Fruit fly (Drosophila melanogaster) whole organism, embryonic: ENCODE data around the gene CG8958.
A peak's percentile ranks its signal among the peaks of the same experiment; 100 is the strongest.

Source experiments
- Bteb2 ChIP-seq: fragments of 200-800 bp; sonication (Bioruptor generic); optimal IDR thresholded peaks from 2 replicates; lab custom pipeline; 2016; ENCODE audit warnings: missing biosample characterization, missing genetic modification characterization
- CG10543 ChIP-seq: fragments of 200-800 bp; sonication (Bioruptor generic); optimal IDR thresholded peaks from 3 replicates; lab custom pipeline; 2017; ENCODE audit warnings: missing biosample characterization, mild to moderate bottlenecking, missing genetic modification characterization, moderate library complexity
- CG10979 ChIP-seq: fragments of 200-800 bp; sonication (Bioruptor generic); optimal IDR thresholded peaks from 2 replicates; lab custom pipeline; 2018; ENCODE audit warnings: missing biosample characterization, mild to moderate bottlenecking, missing genetic modification characterization, moderate library complexity
- CG11247 ChIP-seq: fragments of 200-800 bp; sonication (Bioruptor generic); IDR thresholded peaks from 2 replicates; pipeline ENCODE4 v1.3.6; 2022; ENCODE audit warnings: missing biosample characterization, missing genetic modification characterization
- CG11723 ChIP-seq: fragments of 200-800 bp; sonication (Bioruptor generic); optimal IDR thresholded peaks from 2 replicates; lab custom pipeline; 2017; ENCODE audit warnings: missing biosample characterization, mild to moderate bottlenecking, missing genetic modification characterization
- CG12769 ChIP-seq: fragments of 200-800 bp; sonication (Bioruptor generic); optimal IDR thresholded peaks from 2 replicates; lab custom pipeline; 2019; ENCODE audit warnings: missing biosample characterization, mild to moderate bottlenecking, missing genetic modification characterization, moderate library complexity
- CG13287 ChIP-seq: fragments of 200-800 bp; sonication (Bioruptor generic); IDR thresholded peaks from 2 replicates; pipeline ENCODE4 v1.3.6; 2022; ENCODE audit warnings: missing biosample characterization, missing genetic modification characterization; ENCODE audit not compliant: partially characterized antibody
- CG17328 ChIP-seq: fragments of 200-800 bp; sonication (Bioruptor generic); IDR thresholded peaks from 2 replicates; pipeline ENCODE4 v1.3.6; 2022; ENCODE audit warnings: missing biosample characterization, missing genetic modification characterization
- CG2120 ChIP-seq: fragments of 200-800 bp; sonication (Bioruptor generic); optimal IDR thresholded peaks from 3 replicates; lab custom pipeline; 2016; ENCODE audit warnings: missing biosample characterization, missing genetic modification characterization
- CG3847 ChIP-seq: fragments of 200-800 bp; sonication (Bioruptor generic); IDR thresholded peaks from 2 replicates; pipeline ENCODE4 v1.3.6; 2022; ENCODE audit warnings: missing biosample characterization, missing genetic modification characterization
- CG6254 ChIP-seq: fragments of 200-800 bp; sonication (Bioruptor generic); optimal IDR thresholded peaks from 3 replicates; lab custom pipeline; 2017; ENCODE audit warnings: mild to moderate bottlenecking, missing biosample characterization, missing genetic modification reagents, missing genetic modification characterization
- CG6765 ChIP-seq: fragments of 200-800 bp; sonication (Bioruptor generic); optimal IDR thresholded peaks from 3 replicates; lab custom pipeline; 2017; ENCODE audit warnings: missing biosample characterization, mild to moderate bottlenecking, missing genetic modification characterization
- CG8281 ChIP-seq: fragments of 200-800 bp; sonication (Bioruptor generic); optimal IDR thresholded peaks from 2 replicates; lab custom pipeline; 2018; ENCODE audit warnings: missing biosample characterization, mild to moderate bottlenecking, missing genetic modification characterization, moderate library complexity
- CG8944 ChIP-seq: fragments of 200-800 bp; sonication (Bioruptor generic); optimal IDR thresholded peaks from 3 replicates; lab custom pipeline; 2016; ENCODE audit warnings: missing biosample characterization, missing genetic modification characterization
- Dbx ChIP-seq: fragments of 200-800 bp; sonication (Bioruptor generic); IDR thresholded peaks from 3 replicates; pipeline ENCODE4 v1.3.6; 2022; ENCODE audit warnings: missing biosample characterization, missing genetic modification characterization
- GATAe ChIP-seq: fragments of 200-800 bp; sonication (Bioruptor generic); conservative IDR thresholded peaks from 2 replicates; pipeline ENCODE4 v1.3.6; 2022; ENCODE audit warnings: missing biosample characterization, missing genetic modification characterization
- Lpt ChIP-seq: fragments of >200 bp; optimal IDR thresholded peaks from 2 replicates; lab custom pipeline; 2018; ENCODE audit warnings: missing biosample characterization, missing genetic modification characterization
- MESR4 ChIP-seq: fragments of 200-800 bp; sonication (Bioruptor generic); optimal IDR thresholded peaks from 2 replicates; lab custom pipeline; 2018; ENCODE audit warnings: missing biosample characterization, mild to moderate bottlenecking, missing genetic modification characterization, moderate library complexity
- Meics ChIP-seq: fragments of 200-800 bp; sonication (Bioruptor generic); optimal IDR thresholded peaks from 2 replicates; lab custom pipeline; 2017; ENCODE audit warnings: missing biosample characterization, mild to moderate bottlenecking, missing genetic modification characterization
- Nf-YB ChIP-seq: fragments of 200-800 bp; sonication (Bioruptor generic); optimal IDR thresholded peaks from 3 replicates; lab custom pipeline; 2019; ENCODE audit warnings: missing biosample characterization, mild to moderate bottlenecking, missing genetic modification characterization, moderate library complexity
- Rfx ChIP-seq: fragments of 200-800 bp; sonication (Bioruptor generic); IDR thresholded peaks from 2 replicates; pipeline ENCODE4 v1.3.6; 2022; ENCODE audit warnings: missing biosample characterization, missing genetic modification characterization
- Xrp1 ChIP-seq: fragments of 200-800 bp; sonication (Bioruptor generic); IDR thresholded peaks from 2 replicates; pipeline ENCODE4 v1.3.6; 2022; ENCODE audit warnings: missing biosample characterization, missing genetic modification characterization
- YL-1 ChIP-seq: fragments of 200-800 bp; sonication (Bioruptor generic); optimal IDR thresholded peaks from 3 replicates; lab custom pipeline; 2017; ENCODE audit warnings: missing biosample characterization, mild to moderate bottlenecking, missing genetic modification characterization
- abd-A ChIP-seq: fragments of 200-800 bp; sonication (Bioruptor generic); optimal IDR thresholded peaks from 3 replicates; lab custom pipeline; 2019; ENCODE audit warnings: missing biosample characterization, mild to moderate bottlenecking, missing genetic modification characterization, moderate library complexity
- ac ChIP-seq: fragments of 200-800 bp; sonication (Bioruptor generic); optimal IDR thresholded peaks from 3 replicates; lab custom pipeline; 2017; ENCODE audit warnings: missing biosample characterization, mild to moderate bottlenecking, missing genetic modification characterization
- ato ChIP-seq: fragments of 200-800 bp; sonication (Bioruptor generic); IDR thresholded peaks from 2 replicates; pipeline ENCODE4 v1.3.6; 2022; ENCODE audit warnings: missing biosample characterization, missing genetic modification characterization; ENCODE audit not compliant: partially characterized antibody
- bcd ChIP-seq: fragments of 200-800 bp; sonication (Bioruptor generic); optimal IDR thresholded peaks from 2 replicates; lab custom pipeline; 2017; ENCODE audit warnings: missing biosample characterization, mild to moderate bottlenecking, missing genetic modification characterization
- bsh ChIP-seq, 2 experiments: fragments of 200-800 bp; sonication (Bioruptor generic); optimal IDR thresholded peaks; 2 replicates each; lab custom pipeline; 2017 to 2018; ENCODE audit warnings: mild to moderate bottlenecking in 2 of 2, missing biosample characterization in 2 of 2, missing genetic modification characterization in 2 of 2, moderate library complexity in 1 of 2
- cad ChIP-seq: fragments of >200 bp; optimal IDR thresholded peaks from 2 replicates; lab custom pipeline; 2017; ENCODE audit warnings: missing biosample characterization, missing genetic modification characterization
- cato ChIP-seq: fragments of 200-800 bp; sonication (Bioruptor generic); optimal IDR thresholded peaks from 2 replicates; lab custom pipeline; 2016; ENCODE audit warnings: missing biosample characterization, missing genetic modification characterization, borderline replicate concordance
- corto ChIP-seq: fragments of 200-800 bp; sonication (Bioruptor generic); optimal IDR thresholded peaks from 2 replicates; lab custom pipeline; 2016; ENCODE audit warnings: missing biosample characterization, mild to moderate bottlenecking, missing genetic modification characterization, moderate library complexity
- crp ChIP-seq, 2 experiments: fragments of 200-800 bp; sonication (Bioruptor generic); optimal IDR thresholded peaks; 2 replicates in 1 of 2; 3 replicates in 1 of 2; lab custom pipeline; 2017; ENCODE audit warnings: missing biosample characterization in 2 of 2, missing genetic modification characterization in 2 of 2, mild to moderate bottlenecking in 1 of 2, moderate library complexity in 1 of 2
- dimm ChIP-seq: fragments of 200-800 bp; sonication (Bioruptor generic); IDR thresholded peaks from 2 replicates; pipeline ENCODE4 v1.3.6; 2022; ENCODE audit warnings: missing biosample characterization, missing genetic modification characterization
- dpn ChIP-seq, 2 experiments: fragments of 200-800 bp; sonication (Bioruptor generic); optimal IDR thresholded peaks; 3 replicates each; lab custom pipeline; 2016; ENCODE audit warnings: missing biosample characterization in 2 of 2, missing genetic modification characterization in 2 of 2
- gcm2 ChIP-seq: fragments of 200-800 bp; sonication (Bioruptor generic); optimal IDR thresholded peaks from 2 replicates; lab custom pipeline; 2016; ENCODE audit warnings: missing biosample characterization, missing genetic modification characterization
- gem ChIP-seq: fragments of 200-800 bp; sonication (Bioruptor generic); optimal IDR thresholded peaks from 2 replicates; lab custom pipeline; 2019; ENCODE audit warnings: missing biosample characterization, mild to moderate bottlenecking, missing genetic modification characterization, moderate library complexity
- h ChIP-seq: fragments of >200 bp; optimal IDR thresholded peaks from 2 replicates; lab custom pipeline; 2017
- kay ChIP-seq: fragments of 200-800 bp; sonication (Bioruptor generic); optimal IDR thresholded peaks from 2 replicates; lab custom pipeline; 2016; ENCODE audit warnings: missing biosample characterization, missing genetic modification characterization
- onecut ChIP-seq: fragments of 200-800 bp; sonication (Bioruptor generic); IDR thresholded peaks from 2 replicates; pipeline ENCODE4 v1.3.6; 2022; ENCODE audit warnings: missing biosample characterization, missing genetic modification characterization
- org-1 ChIP-seq: fragments of 200-800 bp; sonication (Bioruptor generic); optimal IDR thresholded peaks from 2 replicates; lab custom pipeline; 2017; ENCODE audit warnings: missing biosample characterization, missing genetic modification characterization
- otp ChIP-seq: fragments of 200-800 bp; sonication (Bioruptor generic); IDR thresholded peaks from 3 replicates; pipeline ENCODE4, ENCODE4 v1.3.6; 2022; ENCODE audit warnings: missing biosample characterization, missing genetic modification characterization
- peb ChIP-seq: fragments of 200-800 bp; sonication (Bioruptor generic); IDR thresholded peaks from 2 replicates; pipeline ENCODE4 v1.3.6; 2022; ENCODE audit warnings: missing biosample characterization, missing genetic modification characterization
- row ChIP-seq: fragments of 200-800 bp; sonication (Bioruptor generic); IDR thresholded peaks from 3 replicates; pipeline ENCODE4 v1.3.6; 2022; ENCODE audit warnings: missing biosample characterization, missing genetic modification characterization
- slou ChIP-seq: fragments of 200-800 bp; sonication (Bioruptor generic); optimal IDR thresholded peaks from 3 replicates; lab custom pipeline; 2016; ENCODE audit warnings: missing biosample characterization, missing genetic modification characterization
- sr ChIP-seq: fragments of 200-800 bp; sonication (Bioruptor generic); IDR thresholded peaks from 3 replicates; pipeline ENCODE4 v1.3.6; 2022; ENCODE audit warnings: missing biosample characterization, missing genetic modification characterization
- stc ChIP-seq: fragments of 200-800 bp; sonication (Bioruptor generic); IDR thresholded peaks from 2 replicates; pipeline ENCODE4 v1.3.6; 2022; ENCODE audit warnings: missing biosample characterization, missing genetic modification characterization
- tio ChIP-seq: fragments of 200-800 bp; sonication (Bioruptor generic); optimal IDR thresholded peaks from 2 replicates; lab custom pipeline; 2017; ENCODE audit warnings: missing biosample characterization, missing genetic modification characterization, inconsistent platforms
- trh ChIP-seq: fragments of 200-800 bp; sonication (Bioruptor generic); optimal IDR thresholded peaks from 2 replicates; lab custom pipeline; 2016; ENCODE audit warnings: missing biosample characterization, missing genetic modification characterization
- zen ChIP-seq: fragments of 200-800 bp; sonication (Bioruptor generic); optimal IDR thresholded peaks from 3 replicates; lab custom pipeline; 2018; ENCODE audit warnings: missing biosample characterization, mild to moderate bottlenecking, missing genetic modification characterization, moderate library complexity

Gene CG8958

DNA sequence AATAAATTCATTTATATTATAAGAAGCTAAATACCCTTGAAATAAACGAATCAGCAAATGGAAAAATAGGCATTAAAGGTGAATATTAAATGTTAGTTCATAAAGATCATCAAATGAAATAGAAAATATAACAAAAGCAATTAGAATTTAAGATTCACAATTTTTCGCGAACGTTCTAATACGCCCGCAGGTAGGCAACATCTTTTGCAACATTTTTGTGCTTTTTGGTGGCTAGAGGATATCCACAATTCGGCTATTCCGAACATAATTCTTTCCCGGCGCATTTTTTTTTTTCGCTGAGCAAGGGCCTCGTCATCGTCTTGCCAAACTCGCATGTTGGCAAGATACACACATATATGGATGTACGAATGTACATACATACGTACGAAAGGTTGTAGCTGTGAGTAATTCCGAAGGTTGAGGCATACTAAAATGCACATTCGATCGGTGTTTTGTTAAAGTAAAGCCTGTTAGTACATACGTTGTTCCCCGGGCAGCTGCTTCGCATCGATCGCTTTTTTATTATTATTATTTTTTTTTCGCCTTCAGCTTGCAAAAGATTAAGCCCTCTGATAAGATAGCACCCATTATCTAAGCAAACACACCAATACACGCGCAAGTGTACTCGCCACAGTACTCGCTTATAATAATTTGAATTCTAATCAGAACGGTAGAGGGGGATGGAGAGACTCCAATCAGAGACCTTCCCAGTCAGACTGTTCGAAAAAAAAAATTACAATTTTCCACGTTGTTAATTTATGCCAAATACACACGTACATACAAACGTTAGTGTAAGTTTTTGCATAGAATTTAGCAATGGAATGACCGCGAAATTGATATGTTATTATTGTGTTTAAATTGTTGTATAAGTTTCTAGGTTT is 19.5 kb downstream of the CG8958 start (continued):
- TF ChIP-seq CG11247 (GFP tag; lab: Robert Waterston, UW) (no peak), tio (GFP tag; lab: Kevin White, UChicago) (no peak), kay (no peak), org-1 (GFP tag; lab: Kevin White, UChicago) (no peak), YL-1 (GFP tag; lab: Kevin White, UChicago) (no peak), CG6254 (GFP tag; lab: Kevin White, UChicago) (no peak), cato (GFP tag; lab: Kevin White, UChicago) (no peak), crp (GFP tag; optimal IDR thresholded peaks at IDR 0.05; lab: Kevin White, UChicago) (no peak), Dbx (GFP tag; lab: Robert Waterston, UW) (peak; percentile 66; the same call in 1 of the 3 replicates), GATAe (GFP tag; lab: Robert Waterston, UW) (peak; percentile 24; the same call in 1 of the 2 replicates), peb (GFP tag; lab: Robert Waterston, UW) (no peak), Xrp1 (GFP tag; lab: Robert Waterston, UW) (no peak), trh (no peak), h (lab: Kevin White, UChicago) (no peak), ac (GFP tag; lab: Kevin White, UChicago) (no peak), dpn (GFP tag; optimal IDR thresholded peaks at IDR 0.05; lab: Kevin White, UChicago) (peak in 1 of 2 experiments; percentile 32), abd-A (no peak), CG8281 (no peak), corto (GFP tag; lab: Kevin White, UChicago) (no peak), onecut (GFP tag; lab: Robert Waterston, UW) (no peak), CG6765 (GFP tag; lab: Kevin White, UChicago) (no peak), CG2120 (GFP tag; lab: Kevin White, UChicago) (peak; percentile 64), ato (no peak), MESR4 (no peak), bcd (GFP tag; lab: Kevin White, UChicago) (peak; percentile 28), CG17328 (GFP tag; lab: Robert Waterston, UW) (no peak), gcm2 (GFP tag; lab: Kevin White, UChicago) (peak; percentile 26), CG10543 (GFP tag; lab: Kevin White, UChicago) (no peak), otp (GFP tag; lab: Robert Waterston, UW) (no peak), CG11723 (GFP tag; lab: Kevin White, UChicago) (no peak), sr (GFP tag; lab: Robert Waterston, UW) (no peak), cad (GFP tag; lab: Kevin White, UChicago) (no peak), row (GFP tag; lab: Robert Waterston, UW) (peak; percentile 66), dimm (no peak), CG8944 (GFP tag; lab: Kevin White, UChicago) (no peak), Rfx (GFP tag; lab: Robert Waterston, UW) (peak; percentile 57; the same call in 1 of the 2 replicates), Nf-YB (GFP tag; lab: Kevin White, UChicago) (no peak), CG10979 (tag; lab: Kevin White, UChicago) (no peak), zen (no peak), CG13287 (GFP tag; lab: Robert Waterston, UW) (no peak), CG3847 (GFP tag; lab: Robert Waterston, UW) (0 out of 2 replicates have a peak, but pooled peaks have one; percentile 23), Bteb2 (GFP tag; lab: Kevin White, UChicago) (no peak), Lpt (GFP tag; lab: Kevin White, UChicago) (no peak), Meics (GFP tag; lab: Kevin White, UChicago) (peak; percentile 63), bsh (GFP tag; optimal IDR thresholded peaks at IDR 0.05; lab: Kevin White, UChicago) (no peak), CG12769 (tag; lab: Kevin White, UChicago) (peak; percentile 14), slou (GFP tag; lab: Kevin White, UChicago) (no peak), gem (tag; lab: Kevin White, UChicago) (peak; percentile 47), stc (0 out of 2 replicates have a peak, but pooled peaks have one; percentile 11)
